Fruit fly (Drosophila melanogaster): ENCODE results near the gene CG12535.

Gene CG12535

DNA sequence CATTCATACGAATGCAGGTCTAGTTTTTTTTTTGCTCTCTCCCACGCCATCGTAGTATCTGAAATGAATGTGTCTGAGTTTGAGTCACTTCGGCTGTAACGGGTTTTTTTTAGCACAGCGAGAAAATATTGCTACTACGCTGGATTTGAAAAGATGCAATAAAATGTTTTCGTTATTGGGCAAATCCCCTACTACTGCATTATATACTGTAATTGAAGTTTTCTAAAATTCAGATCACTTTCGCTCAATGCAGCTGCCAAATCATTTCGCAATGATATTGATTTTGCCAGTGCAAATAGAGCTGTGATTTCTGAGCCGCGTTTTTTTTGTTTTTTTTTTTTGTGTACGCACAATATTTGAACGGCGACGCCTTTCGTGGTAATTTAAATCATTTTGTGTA lies 15.8 kb downstream of the CG12535 start (continued):
- TF ChIP-seq sc (optimal IDR thresholded peaks at IDR 0.05) (no peak), sc (GFP tag; optimal IDR thresholded peaks at IDR 0.05) (no peak), sima (GFP tag; optimal IDR thresholded peaks at IDR 0.05) (no peak), CG16863 (GFP tag; optimal IDR thresholded peaks at IDR 0.05) (peak; percentile 5), nom (GFP tag; optimal IDR thresholded peaks at IDR 0.05) (no peak), Taf1 (GFP tag; IDR thresholded peaks at IDR 0.05) (no peak), CG17385 (GFP tag; optimal IDR thresholded peaks at IDR 0.05) (peak; percentile 13), tup (GFP tag; optimal IDR thresholded peaks at IDR 0.05) (no peak), CG12769 (tag; optimal IDR thresholded peaks at IDR 0.05) (no peak), hbn (GFP tag; IDR thresholded peaks at IDR 0.05; ENCODE audit: partially characterized antibody) (no peak), Neu2 (GFP tag; optimal IDR thresholded peaks at IDR 0.05; ENCODE audit: borderline replicate concordance) (no peak), ac (GFP tag; optimal IDR thresholded peaks at IDR 0.05) (no peak), pum (GFP tag; optimal IDR thresholded peaks at IDR 0.05) (peak; percentile 11), Drgx (GFP tag; IDR thresholded peaks at IDR 0.05) (peak; percentile 89), Asciz (GFP tag; optimal IDR thresholded peaks at IDR 0.05) (no peak), zf30C (GFP tag; optimal IDR thresholded peaks at IDR 0.05) (no peak), CG3847 (GFP tag; IDR thresholded peaks at IDR 0.05) (no peak), tna (GFP tag; IDR thresholded peaks at IDR 0.05; ENCODE audit: partially characterized antibody) (no peak), salm (tag; optimal IDR thresholded peaks at IDR 0.05) (no peak), Hr78 (GFP tag; optimal IDR thresholded peaks at IDR 0.05) (no peak), CkIIα-i1 (GFP tag; IDR thresholded peaks at IDR 0.05) (no peak), CG17361 (GFP tag; IDR thresholded peaks at IDR 0.05) (no peak), stwl (tag; optimal IDR thresholded peaks at IDR 0.05) (no peak), otp (GFP tag; IDR thresholded peaks at IDR 0.05) (0 out of 3 replicates have a peak, but pooled peaks have one; percentile 23), CG3995 (GFP tag; optimal IDR thresholded peaks at IDR 0.05) (no peak), lmd (GFP tag; IDR thresholded peaks at IDR 0.05) (peak; percentile 50; the same call in 1 of the 2 replicates), toy (GFP tag; IDR thresholded peaks at IDR 0.05) (no peak), CG9932 (GFP tag; IDR thresholded peaks at IDR 0.05) (no peak), gro (GFP tag; optimal IDR thresholded peaks at IDR 0.05) (peak; percentile 30), CG14965 (GFP tag; optimal IDR thresholded peaks at IDR 0.05; ENCODE audit: borderline replicate concordance) (no peak), mirr (GFP tag; optimal IDR thresholded peaks at IDR 0.05) (no peak), NK7.1 (GFP tag; optimal IDR thresholded peaks at IDR 0.05) (no peak), YL-1 (GFP tag; optimal IDR thresholded peaks at IDR 0.05) (no peak), CG1603 (tag; optimal IDR thresholded peaks at IDR 0.05) (peak; percentile 36), al (GFP tag; IDR thresholded peaks at IDR 0.05) (peak; percentile 39; the same call in 1 of the 2 replicates), CG1024 (GFP tag; IDR thresholded peaks at IDR 0.05) (peak; percentile 11; the same call in 1 of the 2 replicates), dpn (GFP tag; optimal IDR thresholded peaks at IDR 0.05) (peak; percentile 41 to 54), CG10267 (tag; optimal IDR thresholded peaks at IDR 0.05) (no peak), maf-S (GFP tag; optimal IDR thresholded peaks at IDR 0.05) (no peak), psq (GFP tag; optimal IDR thresholded peaks at IDR 0.05) (no peak), CG11695 (GFP tag; IDR thresholded peaks at IDR 0.05) (peak; percentile 55; the same call in 2 of the 3 replicates), Tbp (GFP tag; optimal IDR thresholded peaks at IDR 0.05) (no peak), CG4328 (GFP tag; optimal IDR thresholded peaks at IDR 0.05) (no peak), CG31388 (GFP tag; optimal IDR thresholded peaks at IDR 0.05) (no peak), CG3407 (GFP tag; optimal IDR thresholded peaks at IDR 0.05) (no peak), CG13123 (GFP tag; optimal IDR thresholded peaks at IDR 0.05) (no peak), da (GFP tag; optimal IDR thresholded peaks at IDR 0.05) (no peak), phol (tag; optimal IDR thresholded peaks at IDR 0.05) (peak; percentile 33), C15 (GFP tag; IDR thresholded peaks at IDR 0.05) (no peak), Oaz (GFP tag; IDR thresholded peaks at IDR 0.05) (0 out of 2 replicates have a peak, but pooled peaks have one; percentile 17), danr (GFP tag; IDR thresholded peaks at IDR 0.05) (0 out of 2 replicates have a peak, but pooled peaks have one; percentile 17)
